Worm (Caenorhabditis elegans) whole organism, mixed stage, embryonic: ENCODE data around the gene C25E10.11.
A peak's percentile ranks its signal among the peaks of the same experiment; 100 is the strongest.

Experiments
- bed-3 ChIP-seq: fragments of 200-800 bp; sonication (Bioruptor generic); optimal IDR thresholded peaks from 3 replicates; lab custom pipeline; 2018; ENCODE audit warnings: mild to moderate bottlenecking, missing genetic modification characterization, moderate library complexity, missing compliant biosample characterization
- blmp-1 ChIP-seq: fragments of 150-350 bp; optimal IDR thresholded peaks from 2 replicates; lab custom pipeline; 2014; ENCODE audit warnings: missing biosample characterization, missing genetic modification characterization
- ceh-39 ChIP-seq: fragments of 150-350 bp; optimal IDR thresholded peaks from 2 replicates; lab custom pipeline; 2014; ENCODE audit warnings: missing biosample characterization, missing genetic modification characterization
- ceh-43 ChIP-seq: fragments of 200-800 bp; sonication (Bioruptor generic); optimal IDR thresholded peaks from 2 replicates; lab custom pipeline; 2018; ENCODE audit warnings: mild to moderate bottlenecking, missing genetic modification characterization, moderate library complexity, missing compliant biosample characterization
- ceh-83 ChIP-seq: fragments of 200-800 bp; sonication (Bioruptor generic); optimal IDR thresholded peaks from 2 replicates; lab custom pipeline; 2018; ENCODE audit warnings: mild to moderate bottlenecking, missing genetic modification characterization, missing compliant biosample characterization
- ces-1 ChIP-seq: fragments of 150-350 bp; optimal IDR thresholded peaks from 2 replicates; lab custom pipeline; 2014; ENCODE audit warnings: missing biosample characterization, missing genetic modification reagents, missing genetic modification characterization
- cnd-1 ChIP-seq: fragments of 200-800 bp; sonication (Bioruptor generic); optimal IDR thresholded peaks from 2 replicates; lab custom pipeline; 2018; ENCODE audit warnings: mild to moderate bottlenecking, missing genetic modification characterization, missing compliant biosample characterization
- elt-3 ChIP-seq: fragments of 150-350 bp; optimal IDR thresholded peaks from 2 replicates; lab custom pipeline; 2014; ENCODE audit warnings: missing biosample characterization, missing genetic modification characterization
- flh-1 ChIP-seq: fragments of 200-800 bp; sonication (Bioruptor generic); optimal IDR thresholded peaks from 2 replicates; lab custom pipeline; 2018; ENCODE audit warnings: mild to moderate bottlenecking, missing genetic modification characterization, moderate library complexity, missing compliant biosample characterization
- ham-2 ChIP-seq: fragments of 200-800 bp; sonication (Bioruptor generic); optimal IDR thresholded peaks from 2 replicates; lab custom pipeline; 2018; ENCODE audit warnings: mild to moderate bottlenecking, missing genetic modification characterization, missing compliant biosample characterization
- hlh-1 ChIP-seq: fragments of 150-350 bp; optimal IDR thresholded peaks from 2 replicates; lab custom pipeline; 2014; ENCODE audit warnings: missing biosample characterization, missing genetic modification reagents, missing genetic modification characterization
- lin-13 ChIP-seq: fragments of 150-350 bp; optimal IDR thresholded peaks from 2 replicates; lab custom pipeline; 2014; ENCODE audit warnings: missing biosample characterization, missing genetic modification characterization
- lin-32 ChIP-seq: fragments of 200-800 bp; sonication (Bioruptor generic); optimal IDR thresholded peaks from 2 replicates; lab custom pipeline; 2018; ENCODE audit warnings: mild to moderate bottlenecking, missing genetic modification characterization, missing compliant biosample characterization
- lsy-2 ChIP-seq: fragments of 150-350 bp; optimal IDR thresholded peaks from 2 replicates; lab custom pipeline; 2014; ENCODE audit warnings: missing biosample characterization, missing genetic modification characterization
- mab-5 ChIP-seq: fragments of 150-350 bp; optimal IDR thresholded peaks from 2 replicates; lab custom pipeline; 2014; ENCODE audit warnings: missing biosample characterization, missing genetic modification characterization
- mep-1 ChIP-seq: fragments of 150-350 bp; optimal IDR thresholded peaks from 2 replicates; lab custom pipeline; 2017; ENCODE audit warnings: missing biosample characterization, missing genetic modification reagents, missing genetic modification characterization, inconsistent platforms
- mls-2 ChIP-seq: sonication (generic microtip); optimal IDR thresholded peaks from 2 replicates; lab custom pipeline; 2016; ENCODE audit warnings: mild to moderate bottlenecking, missing genetic modification characterization, moderate library complexity, missing compliant biosample characterization
- nhr-12 ChIP-seq: fragments of 150-350 bp; optimal IDR thresholded peaks from 2 replicates; lab custom pipeline; 2014; ENCODE audit warnings: missing biosample characterization, missing genetic modification characterization
- nhr-2 ChIP-seq: fragments of 150-350 bp; optimal IDR thresholded peaks from 2 replicates; lab custom pipeline; 2014; ENCODE audit warnings: missing biosample characterization, missing genetic modification characterization
- nhr-237 ChIP-seq: fragments of 150-350 bp; optimal IDR thresholded peaks from 2 replicates; lab custom pipeline; 2014; ENCODE audit warnings: missing biosample characterization, missing genetic modification characterization
- nhr-28 ChIP-seq: fragments of 150-350 bp; optimal IDR thresholded peaks from 2 replicates; lab custom pipeline; 2014; ENCODE audit warnings: missing biosample characterization, missing genetic modification characterization
- nhr-76 ChIP-seq: sonication (generic microtip); optimal IDR thresholded peaks from 2 replicates; lab custom pipeline; 2017; ENCODE audit warnings: missing biosample characterization, missing genetic modification characterization
- pha-4 ChIP-seq: fragments of 150-350 bp; optimal IDR thresholded peaks from 2 replicates; lab custom pipeline; 2018; ENCODE audit warnings: missing biosample characterization, missing genetic modification reagents, missing genetic modification characterization
- sem-2 ChIP-seq: fragments of 200-800 bp; sonication (Bioruptor generic); optimal IDR thresholded peaks from 2 replicates; lab custom pipeline; 2018; ENCODE audit warnings: mild to moderate bottlenecking, missing genetic modification characterization, missing compliant biosample characterization
- snpc-4 ChIP-seq: fragments of 150-350 bp; optimal IDR thresholded peaks from 2 replicates; lab custom pipeline; 2014; ENCODE audit warnings: missing biosample characterization, missing genetic modification characterization
- sptf-1 ChIP-seq: sonication (generic microtip); optimal IDR thresholded peaks from 2 replicates; lab custom pipeline; 2017; ENCODE audit warnings: mild to moderate bottlenecking, missing genetic modification characterization, moderate library complexity, missing compliant biosample characterization
- tbx-8 ChIP-seq: fragments of 200-800 bp; sonication (Bioruptor generic); optimal IDR thresholded peaks from 2 replicates; lab custom pipeline; 2018; ENCODE audit warnings: mild to moderate bottlenecking, missing genetic modification characterization, moderate library complexity, missing compliant biosample characterization
- unc-120 ChIP-seq: sonication (generic microtip); optimal IDR thresholded peaks from 2 replicates; lab custom pipeline; 2017; ENCODE audit warnings: missing genetic modification characterization, missing compliant biosample characterization; ENCODE audit not compliant: poor library complexity, severe bottlenecking
- unc-62 ChIP-seq: fragments of 150-350 bp; optimal IDR thresholded peaks from 2 replicates; lab custom pipeline; 2014; ENCODE audit warnings: missing biosample characterization, missing genetic modification reagents, missing genetic modification characterization
- zip-8 ChIP-seq: fragments of 150-350 bp; optimal IDR thresholded peaks from 2 replicates; lab custom pipeline; 2014; ENCODE audit warnings: missing biosample characterization, missing genetic modification characterization
- ztf-11 ChIP-seq: fragments of 150-350 bp; optimal IDR thresholded peaks from 2 replicates; lab custom pipeline; 2014; ENCODE audit warnings: missing biosample characterization, missing genetic modification characterization

The C25E10.11 gene

ce11 chrV:9092209-9092608 lies 33.7 kb upstream of the C25E10.11 start, which contains the start of gene T27E4.1:
Gene T27E4.1, plus strand, starts transcription at chrV:9092345.
- no peak for TF ChIP-seq ceh-83 (GFP tag; lab: Kevin White, UChicago)
- no peak for TF ChIP-seq unc-62 (GFP tag; lab: Kevin White, UChicago)
- TF ChIP-seq mls-2 = no peak
- no peak for TF ChIP-seq nhr-28
- TF ChIP-seq ceh-43 (GFP tag; lab: Kevin White, UChicago) = no peak
- TF ChIP-seq unc-120 (tag; lab: Kevin White, UChicago) = no peak
- no peak for TF ChIP-seq blmp-1 (tag; lab: Kevin White, UChicago)
- no peak for TF ChIP-seq zip-8 (tag; lab: Kevin White, UChicago)
- no peak for TF ChIP-seq sem-2 (GFP tag; lab: Kevin White, UChicago)
- TF ChIP-seq ham-2 (GFP tag; lab: Kevin White, UChicago) = no peak
- no peak for TF ChIP-seq mep-1 (tag; lab: Kevin White, UChicago)
- TF ChIP-seq flh-1 (GFP tag; lab: Kevin White, UChicago) = no peak
- no peak for TF ChIP-seq nhr-12 (tag; lab: Kevin White, UChicago)

- no peak for TF ChIP-seq unc-62 (GFP tag; lab: Kevin White, UChicago)
- TF ChIP-seq mls-2 = peak; percentile 63
- no peak for TF ChIP-seq nhr-237 (tag; lab: Kevin White, UChicago)
- no peak for TF ChIP-seq lin-32 (GFP tag; lab: Kevin White, UChicago)
- TF ChIP-seq nhr-76 (tag; lab: Kevin White, UChicago) = no peak
Measured at ce11 chrV:9088758-9089157, 30.2 kb upstream of the C25E10.11 start.

- TF ChIP-seq nhr-28 (no peak), ces-1 (no peak), lsy-2 (tag; lab: Kevin White, UChicago) (no peak), sem-2 (GFP tag; lab: Kevin White, UChicago) (no peak), elt-3 (tag; lab: Kevin White, UChicago) (no peak), hlh-1 (no peak), blmp-1 (tag; lab: Kevin White, UChicago) (no peak), ztf-11 (tag; lab: Kevin White, UChicago) (no peak), flh-1 (GFP tag; lab: Kevin White, UChicago) (no peak), nhr-237 (tag; lab: Kevin White, UChicago) (no peak)
Measured at ce11 chrV:9085845-9086244, 27.3 kb upstream of the C25E10.11 start.

- TF ChIP-seq nhr-2 (no peak), mab-5 (tag; lab: Kevin White, UChicago) (no peak), ham-2 (GFP tag; lab: Kevin White, UChicago) (no peak), flh-1 (GFP tag; lab: Kevin White, UChicago) (no peak), hlh-1 (no peak), mls-2 (no peak), bed-3 (GFP tag; lab: Kevin White, UChicago) (no peak), ceh-39 (tag; lab: Kevin White, UChicago) (no peak), lin-13 (tag; lab: Kevin White, UChicago) (no peak), blmp-1 (tag; lab: Kevin White, UChicago) (no peak), cnd-1 (tag; lab: Kevin White, UChicago) (no peak), elt-3 (tag; lab: Kevin White, UChicago) (no peak), tbx-8 (GFP tag; lab: Kevin White, UChicago) (no peak), sem-2 (GFP tag; lab: Kevin White, UChicago) (no peak), unc-62 (GFP tag; lab: Kevin White, UChicago) (no peak), nhr-237 (tag; lab: Kevin White, UChicago) (no peak), snpc-4 (tag; lab: Kevin White, UChicago) (no peak), ztf-11 (tag; lab: Kevin White, UChicago) (no peak), mep-1 (tag; lab: Kevin White, UChicago) (no peak)
Measured at ce11 chrV:9084252-9084651, 25.7 kb upstream of the C25E10.11 start.

ce11 chrV:9082350-9082749 lies 23.8 kb upstream of the C25E10.11 start:
- TF ChIP-seq ceh-83 (GFP tag; lab: Kevin White, UChicago) (no peak), sptf-1 (tag; lab: Kevin White, UChicago) (no peak), bed-3 (GFP tag; lab: Kevin White, UChicago) (no peak), mep-1 (tag; lab: Kevin White, UChicago) (no peak), zip-8 (tag; lab: Kevin White, UChicago) (no peak), lin-13 (tag; lab: Kevin White, UChicago) (no peak), pha-4 (tag; lab: Kevin White, UChicago) (no peak), elt-3 (tag; lab: Kevin White, UChicago) (no peak), ces-1 (no peak), nhr-237 (tag; lab: Kevin White, UChicago) (no peak), ham-2 (GFP tag; lab: Kevin White, UChicago) (no peak), hlh-1 (no peak)
